Fruit fly (Drosophila melanogaster) whole organism, embryonic: Measurements from ENCODE around the gene sti.

ENCODE experiments used
- Asciz ChIP-seq: fragments of 200-800 bp; sonication (Bioruptor generic); optimal IDR thresholded peaks from 2 replicates; lab custom pipeline; 2017; ENCODE audit warnings: missing biosample characterization, mild to moderate bottlenecking, missing genetic modification characterization, missing genetic modification reagents
- BEAF-32 ChIP-seq: fragments of 200-800 bp; sonication (Bioruptor generic); optimal IDR thresholded peaks from 3 replicates; lab custom pipeline; 2017; ENCODE audit warnings: missing biosample characterization, missing genetic modification characterization, mild to moderate bottlenecking, moderate library complexity, missing genetic modification reagents
- CG10147 ChIP-seq: fragments of 200-800 bp; sonication (Bioruptor generic); optimal IDR thresholded peaks from 2 replicates; lab custom pipeline; 2019; ENCODE audit warnings: missing biosample characterization, mild to moderate bottlenecking, missing genetic modification characterization, moderate library complexity
- CG10543 ChIP-seq: fragments of 200-800 bp; sonication (Bioruptor generic); optimal IDR thresholded peaks from 3 replicates; lab custom pipeline; 2017; ENCODE audit warnings: missing biosample characterization, mild to moderate bottlenecking, missing genetic modification characterization, moderate library complexity
- CG11696 ChIP-seq: fragments of 200-800 bp; sonication (Bioruptor generic); IDR thresholded peaks from 2 replicates; pipeline ENCODE4 v1.3.6; 2022; ENCODE audit warnings: missing biosample characterization, missing genetic modification characterization
- CG13296 ChIP-seq: fragments of 200-800 bp; sonication (Bioruptor generic); optimal IDR thresholded peaks from 3 replicates; lab custom pipeline; 2018; ENCODE audit warnings: missing biosample characterization, mild to moderate bottlenecking, missing genetic modification characterization
- CG14014 ChIP-seq: fragments of 200-800 bp; sonication (Bioruptor generic); IDR thresholded peaks from 2 replicates; pipeline ENCODE4 v1.3.6; 2022; ENCODE audit warnings: missing biosample characterization, missing genetic modification characterization
- CG15073 ChIP-seq: fragments of 200-800 bp; sonication (Bioruptor generic); optimal IDR thresholded peaks from 2 replicates; lab custom pipeline; 2016; ENCODE audit warnings: missing biosample characterization, missing genetic modification characterization
- CG1602 ChIP-seq: fragments of 200-800 bp; sonication (Bioruptor generic); optimal IDR thresholded peaks from 3 replicates; lab custom pipeline; 2016; ENCODE audit warnings: missing biosample characterization, missing genetic modification characterization
- CG17829 ChIP-seq: fragments of 200-800 bp; optimal IDR thresholded peaks from 2 replicates; lab custom pipeline; 2019; ENCODE audit warnings: missing biosample characterization, mild to moderate bottlenecking, missing genetic modification characterization, moderate library complexity
- CG2116 ChIP-seq: fragments of 200-800 bp; sonication (Bioruptor generic); optimal IDR thresholded peaks from 3 replicates; lab custom pipeline; 2018; ENCODE audit warnings: missing biosample characterization, mild to moderate bottlenecking, missing genetic modification characterization
- CG31441 ChIP-seq: fragments of 200-800 bp; sonication (Bioruptor generic); IDR thresholded peaks from 2 replicates; pipeline ENCODE4 v1.3.6; 2022; ENCODE audit warnings: missing biosample characterization, missing genetic modification characterization
- CG3281 ChIP-seq: fragments of 200-800 bp; sonication (Bioruptor generic); optimal IDR thresholded peaks from 3 replicates; lab custom pipeline; 2017; ENCODE audit warnings: missing biosample characterization, mild to moderate bottlenecking, missing genetic modification characterization
- CG4707 ChIP-seq: fragments of 200-800 bp; sonication (Bioruptor generic); optimal IDR thresholded peaks from 2 replicates; lab custom pipeline; 2018; ENCODE audit warnings: missing biosample characterization, mild to moderate bottlenecking, missing genetic modification characterization, moderate library complexity
- CG6254 ChIP-seq: fragments of 200-800 bp; sonication (Bioruptor generic); optimal IDR thresholded peaks from 3 replicates; lab custom pipeline; 2017; ENCODE audit warnings: mild to moderate bottlenecking, missing biosample characterization, missing genetic modification reagents, missing genetic modification characterization
- Camta ChIP-seq: fragments of 200-800 bp; sonication (Bioruptor generic); optimal IDR thresholded peaks from 2 replicates; lab custom pipeline; 2016; ENCODE audit warnings: missing biosample characterization, missing genetic modification characterization
- Dip2 ChIP-seq: fragments of 200-800 bp; sonication (Bioruptor generic); IDR thresholded peaks from 2 replicates; pipeline ENCODE4 v1.3.6; 2022; ENCODE audit warnings: missing biosample characterization, missing genetic modification characterization
- Dll ChIP-seq: fragments of 200-800 bp; sonication (Bioruptor generic); IDR thresholded peaks from 4 replicates; pipeline ENCODE4 v1.3.6; 2022; ENCODE audit warnings: missing biosample characterization, missing genetic modification characterization; ENCODE audit not compliant: partially characterized antibody
- Fer1 ChIP-seq: fragments of 200-800 bp; sonication (Bioruptor generic); optimal IDR thresholded peaks from 2 replicates; lab custom pipeline; 2017; ENCODE audit warnings: missing biosample characterization, mild to moderate bottlenecking, missing genetic modification characterization
- Gsc ChIP-seq: fragments of 200-800 bp; sonication (Bioruptor generic); IDR thresholded peaks from 2 replicates; pipeline ENCODE4 v1.3.6; 2022; ENCODE audit warnings: missing biosample characterization, missing genetic modification characterization
- Gug ChIP-seq: fragments of 200-800 bp; sonication (Bioruptor generic); IDR thresholded peaks from 4 replicates; pipeline ENCODE4 v1.3.6; 2022; ENCODE audit warnings: missing biosample characterization, missing genetic modification characterization
- Hand ChIP-seq: fragments of 200-800 bp; sonication (Bioruptor generic); optimal IDR thresholded peaks from 2 replicates; lab custom pipeline; 2017; ENCODE audit warnings: mild to moderate bottlenecking, missing biosample characterization, missing genetic modification reagents, missing genetic modification characterization
- Hmr ChIP-seq: fragments of 200-800 bp; sonication (Bioruptor generic); optimal IDR thresholded peaks from 3 replicates; lab custom pipeline; 2017; ENCODE audit warnings: mild to moderate bottlenecking, missing biosample characterization, missing genetic modification reagents, missing genetic modification characterization
- Kr ChIP-seq: fragments of 200-800 bp; sonication (Bioruptor generic); optimal IDR thresholded peaks from 2 replicates; lab custom pipeline; 2017; ENCODE audit warnings: missing biosample characterization, mild to moderate bottlenecking, missing genetic modification characterization
- NFAT ChIP-seq: fragments of 200-800 bp; sonication (Bioruptor generic); IDR thresholded peaks from 2 replicates; pipeline ENCODE4 v1.3.6; 2022; ENCODE audit warnings: missing biosample characterization, missing genetic modification characterization
- NK7.1 ChIP-seq: fragments of 200-800 bp; sonication (Bioruptor generic); optimal IDR thresholded peaks from 3 replicates; lab custom pipeline; 2016; ENCODE audit warnings: missing biosample characterization, missing genetic modification characterization
- Neu2 ChIP-seq: fragments of 200-800 bp; sonication (Bioruptor generic); optimal IDR thresholded peaks from 3 replicates; lab custom pipeline; 2016; ENCODE audit warnings: missing biosample characterization, missing genetic modification characterization, borderline replicate concordance
- Nf-YC ChIP-seq: fragments of 200-800 bp; optimal IDR thresholded peaks from 3 replicates; lab custom pipeline; 2019; ENCODE audit warnings: missing biosample characterization, mild to moderate bottlenecking, missing genetic modification characterization, moderate library complexity
- NfI ChIP-seq: fragments of 200-800 bp; sonication (Bioruptor generic); optimal IDR thresholded peaks from 3 replicates; lab custom pipeline; 2018; ENCODE audit warnings: missing biosample characterization, mild to moderate bottlenecking, missing genetic modification characterization, moderate library complexity
- Oaz ChIP-seq: fragments of 200-800 bp; sonication (Bioruptor generic); IDR thresholded peaks from 2 replicates; pipeline ENCODE4 v1.3.6; 2022; ENCODE audit warnings: missing biosample characterization, missing genetic modification characterization
- Opbp ChIP-seq: fragments of 200-800 bp; sonication (Bioruptor generic); IDR thresholded peaks from 3 replicates; pipeline ENCODE4 v1.3.6; 2022; ENCODE audit warnings: missing biosample characterization, missing genetic modification characterization; ENCODE audit not compliant: partially characterized antibody
- PHDP ChIP-seq: fragments of 200-800 bp; sonication (Bioruptor generic); optimal IDR thresholded peaks from 3 replicates; lab custom pipeline; 2018; ENCODE audit warnings: missing biosample characterization, mild to moderate bottlenecking, missing genetic modification characterization, moderate library complexity
- Tbp ChIP-seq: fragments of >200 bp; optimal IDR thresholded peaks from 2 replicates; lab custom pipeline; 2018; ENCODE audit warnings: missing biosample characterization, missing genetic modification characterization
- Xrp1 ChIP-seq: fragments of 200-800 bp; sonication (Bioruptor generic); IDR thresholded peaks from 2 replicates; pipeline ENCODE4 v1.3.6; 2022; ENCODE audit warnings: missing biosample characterization, missing genetic modification characterization
- ac ChIP-seq: fragments of 200-800 bp; sonication (Bioruptor generic); optimal IDR thresholded peaks from 3 replicates; lab custom pipeline; 2017; ENCODE audit warnings: missing biosample characterization, mild to moderate bottlenecking, missing genetic modification characterization
- ato ChIP-seq: fragments of 200-800 bp; sonication (Bioruptor generic); IDR thresholded peaks from 2 replicates; pipeline ENCODE4 v1.3.6; 2022; ENCODE audit warnings: missing biosample characterization, missing genetic modification characterization; ENCODE audit not compliant: partially characterized antibody
- cad ChIP-seq: fragments of >200 bp; optimal IDR thresholded peaks from 2 replicates; lab custom pipeline; 2017; ENCODE audit warnings: missing biosample characterization, missing genetic modification characterization
- crc ChIP-seq: fragments of 200-800 bp; sonication (Bioruptor generic); optimal IDR thresholded peaks from 2 replicates; lab custom pipeline; 2016; ENCODE audit warnings: missing biosample characterization, missing genetic modification characterization
- crol ChIP-seq: fragments of 200-800 bp; sonication (Bioruptor generic); IDR thresholded peaks from 2 replicates; pipeline ENCODE4 v1.3.6; 2022; ENCODE audit warnings: missing biosample characterization, missing genetic modification characterization
- cwo ChIP-seq: fragments of 200-800 bp; sonication (Bioruptor generic); optimal IDR thresholded peaks from 3 replicates; lab custom pipeline; 2017; ENCODE audit warnings: missing biosample characterization, missing genetic modification characterization, mild to moderate bottlenecking, moderate library complexity, missing genetic modification reagents
- eve ChIP-seq, 2 experiments: fragments of >200 bp; optimal IDR thresholded peaks; 2 replicates each; lab custom pipeline; 2017; ENCODE audit warnings: missing biosample characterization in 2 of 2, missing genetic modification characterization in 2 of 2
- grau ChIP-seq: fragments of 200-800 bp; optimal IDR thresholded peaks from 3 replicates; lab custom pipeline; 2019; ENCODE audit warnings: missing biosample characterization, mild to moderate bottlenecking, missing genetic modification characterization, moderate library complexity
- gsb ChIP-seq: fragments of 200-800 bp; sonication (Bioruptor generic); IDR thresholded peaks from 2 replicates; pipeline ENCODE4 v1.3.6; 2022; ENCODE audit warnings: missing biosample characterization, missing genetic modification characterization
- gt ChIP-seq: fragments of 200-800 bp; sonication (Bioruptor generic); IDR thresholded peaks from 2 replicates; pipeline ENCODE4 v1.3.6; 2022; ENCODE audit warnings: missing biosample characterization, missing genetic modification characterization
- klu ChIP-seq: fragments of 200-800 bp; sonication (Bioruptor generic); IDR thresholded peaks from 2 replicates; pipeline ENCODE4 v1.3.6; 2022; ENCODE audit warnings: missing biosample characterization, missing genetic modification characterization
- org-1 ChIP-seq: fragments of 200-800 bp; sonication (Bioruptor generic); optimal IDR thresholded peaks from 2 replicates; lab custom pipeline; 2017; ENCODE audit warnings: missing biosample characterization, missing genetic modification characterization
- pzg ChIP-seq: fragments of 200-800 bp; sonication (Bioruptor generic); optimal IDR thresholded peaks from 3 replicates; lab custom pipeline; 2018; ENCODE audit warnings: missing biosample characterization, mild to moderate bottlenecking, missing genetic modification characterization, moderate library complexity
- sisA ChIP-seq: fragments of 200-800 bp; sonication (Bioruptor generic); IDR thresholded peaks from 2 replicates; pipeline ENCODE4 v1.3.6; 2022; ENCODE audit warnings: missing biosample characterization, missing genetic modification characterization
- tin ChIP-seq: fragments of 200-800 bp; sonication (Bioruptor generic); optimal IDR thresholded peaks from 3 replicates; lab custom pipeline; 2016; ENCODE audit warnings: missing biosample characterization, missing genetic modification characterization
- usp ChIP-seq: fragments of >200 bp; optimal IDR thresholded peaks from 2 replicates; lab custom pipeline; 2017; ENCODE audit warnings: missing biosample characterization, missing genetic modification characterization

sti gene

DNA sequence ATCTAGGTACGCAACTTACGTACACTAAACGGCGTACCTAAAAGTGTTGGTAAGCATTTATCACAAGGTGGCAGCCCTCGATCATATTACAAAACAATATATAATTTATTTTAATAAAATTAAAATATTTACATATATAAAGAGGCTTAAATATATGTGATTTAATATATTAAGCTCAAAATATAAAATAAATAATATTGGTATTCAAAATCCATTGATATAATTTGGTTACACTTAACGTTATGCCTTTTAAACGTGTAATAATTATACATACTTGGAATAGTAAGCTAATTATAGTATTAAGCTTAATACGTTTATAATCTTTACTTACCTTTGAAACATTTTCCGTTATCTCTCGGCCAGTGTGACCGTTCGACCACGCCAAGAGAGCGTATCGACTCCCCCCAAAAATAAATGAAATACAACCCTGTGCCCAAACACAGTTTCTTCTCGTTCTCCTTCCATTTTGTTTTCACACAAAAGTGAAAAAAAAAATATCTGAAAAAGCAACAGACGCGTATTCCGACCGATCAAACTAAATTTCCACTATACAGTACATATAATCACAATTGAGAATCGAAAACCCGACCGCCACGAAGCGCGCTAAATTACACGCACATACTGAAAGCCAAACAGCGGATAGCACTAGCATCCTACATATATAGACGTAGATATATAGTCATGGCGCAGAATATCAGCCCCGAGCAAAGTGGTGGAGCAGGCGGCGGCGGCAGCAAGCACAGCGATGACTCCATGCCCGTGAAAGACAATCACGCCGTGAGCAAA is 10.6 kb downstream of the sti start, which contains the start of the genes CG10646 and vih (continued):
- TF ChIP-seq gsb (GFP tag; lab: Robert Waterston, UW) (no peak), pzg (GFP tag; lab: Kevin White, UChicago) (peak; percentile 73), Gug (no peak; the same call in 3 of the 4 replicates), Fer1 (GFP tag; lab: Kevin White, UChicago) (peak; percentile 57), Hand (GFP tag; lab: Kevin White, UChicago) (no peak), PHDP (peak; percentile 32), BEAF-32 (GFP tag; lab: Kevin White, UChicago) (peak; percentile 50), eve (GFP tag; optimal IDR thresholded peaks at IDR 0.05; lab: Kevin White, UChicago) (no peak), CG10147 (peak; percentile 20), NFAT (GFP tag; lab: Robert Waterston, UW) (peak; percentile 35; the same call in 1 of the 2 replicates), CG10543 (peak; percentile 65), sisA (GFP tag; lab: Robert Waterston, UW) (no peak), Asciz (GFP tag; lab: Kevin White, UChicago) (no peak), CG1602 (GFP tag; lab: Kevin White, UChicago) (peak; percentile 48), crc (GFP tag; lab: Kevin White, UChicago) (no peak), CG14014 (GFP tag; lab: Robert Waterston, UW) (no peak), Gsc (GFP tag; lab: Robert Waterston, UW) (no peak), CG13296 (GFP tag; lab: Kevin White, UChicago) (peak; percentile 60), Hmr (GFP tag; lab: Kevin White, UChicago) (peak; percentile 68), NfI (GFP tag; lab: Kevin White, UChicago) (peak; percentile 60), NK7.1 (GFP tag; lab: Kevin White, UChicago) (no peak), Opbp (GFP tag; lab: Robert Waterston, UW) (peak; percentile 37; the same call in 1 of the 3 replicates), CG15073 (GFP tag; lab: Kevin White, UChicago) (no peak), Tbp (GFP tag; lab: Kevin White, UChicago) (no peak), Oaz (no peak), Neu2 (GFP tag; lab: Kevin White, UChicago) (no peak), CG31441 (GFP tag; lab: Robert Waterston, UW) (peak; percentile 63), org-1 (GFP tag; lab: Kevin White, UChicago) (no peak), CG6254 (no peak), CG17829 (tag; lab: Kevin White, UChicago) (peak; percentile 70), Dip2 (no peak), CG2116 (GFP tag; lab: Kevin White, UChicago) (peak; percentile 99), cad (GFP tag; lab: Kevin White, UChicago) (no peak), Camta (GFP tag; lab: Kevin White, UChicago) (peak; percentile 29), Xrp1 (GFP tag; lab: Robert Waterston, UW) (0 out of 2 replicates have a peak, but pooled peaks have one; percentile 7), Nf-YC (tag; lab: Kevin White, UChicago) (peak; percentile 63), grau (tag; lab: Kevin White, UChicago) (peak; percentile 59), klu (GFP tag; lab: Robert Waterston, UW) (no peak), usp (GFP tag; lab: Kevin White, UChicago) (no peak), CG4707 (GFP tag; lab: Kevin White, UChicago) (no peak), cwo (GFP tag; lab: Kevin White, UChicago) (peak; percentile 23), ac (no peak), Dll (no peak), CG11696 (GFP tag; lab: Robert Waterston, UW) (no peak), crol (GFP tag; lab: Robert Waterston, UW) (no peak), gt (GFP tag; lab: Robert Waterston, UW) (no peak), CG3281 (GFP tag; lab: Kevin White, UChicago) (peak; percentile 48), Kr (no peak), ato (no peak), tin (GFP tag; lab: Kevin White, UChicago) (peak; percentile 62)
